Fruit fly (Drosophila melanogaster) whole organism, embryonic: ENCODE data around the gene P5CDh2.

Experiments
- Antp ChIP-seq: fragments of 200-800 bp; sonication (Bioruptor generic); optimal IDR thresholded peaks from 3 replicates; lab custom pipeline; 2016; ENCODE audit warnings: missing biosample characterization, missing genetic modification characterization
- Atf6 ChIP-seq: fragments of 200-800 bp; sonication (Bioruptor generic); IDR thresholded peaks from 2 replicates; pipeline ENCODE4 v1.3.6; 2022; ENCODE audit warnings: missing biosample characterization, missing genetic modification characterization
- Awh ChIP-seq: fragments of 200-800 bp; sonication (Bioruptor generic); IDR thresholded peaks from 2 replicates; pipeline ENCODE4, ENCODE4 v1.3.6; 2022; ENCODE audit warnings: missing biosample characterization, missing genetic modification characterization
- CG10209 ChIP-seq: fragments of 200-800 bp; sonication (Bioruptor generic); optimal IDR thresholded peaks from 3 replicates; lab custom pipeline; 2017; ENCODE audit warnings: missing biosample characterization, mild to moderate bottlenecking, missing genetic modification characterization, missing genetic modification reagents
- CG11456 ChIP-seq: fragments of 200-800 bp; sonication (Bioruptor generic); IDR thresholded peaks from 3 replicates; pipeline ENCODE4 v1.3.6; 2022; ENCODE audit warnings: missing biosample characterization, missing genetic modification characterization
- CG12219 ChIP-seq: fragments of 200-800 bp; sonication (Bioruptor generic); optimal IDR thresholded peaks from 3 replicates; lab custom pipeline; 2018; ENCODE audit warnings: missing biosample characterization, mild to moderate bottlenecking, missing genetic modification characterization
- CG1233 ChIP-seq: fragments of 200-800 bp; sonication (Bioruptor generic); optimal IDR thresholded peaks from 4 replicates; lab custom pipeline; 2018; ENCODE audit warnings: missing biosample characterization, mild to moderate bottlenecking, missing genetic modification characterization
- CG13424 ChIP-seq: fragments of 200-800 bp; sonication (Bioruptor generic); optimal IDR thresholded peaks from 2 replicates; lab custom pipeline; 2019; ENCODE audit warnings: missing biosample characterization, mild to moderate bottlenecking, missing genetic modification characterization, moderate library complexity
- CG16863 ChIP-seq: fragments of 200-800 bp; sonication (Bioruptor generic); optimal IDR thresholded peaks from 3 replicates; lab custom pipeline; 2016; ENCODE audit warnings: missing biosample characterization, missing genetic modification characterization
- CG17186 ChIP-seq: fragments of 200-800 bp; sonication (Bioruptor generic); optimal IDR thresholded peaks from 3 replicates; lab custom pipeline; 2017; ENCODE audit warnings: missing biosample characterization, missing genetic modification reagents, missing genetic modification characterization
- CG30431 ChIP-seq: fragments of 200-800 bp; sonication (Bioruptor generic); optimal IDR thresholded peaks from 2 replicates; lab custom pipeline; 2017; ENCODE audit warnings: missing biosample characterization, missing genetic modification characterization
- CG32772 ChIP-seq: fragments of 200-800 bp; sonication (Bioruptor generic); IDR thresholded peaks from 2 replicates; pipeline ENCODE4 v1.3.6; 2022; ENCODE audit warnings: missing biosample characterization, missing genetic modification characterization
- CG4820 ChIP-seq: fragments of 200-800 bp; sonication (Bioruptor generic); optimal IDR thresholded peaks from 3 replicates; lab custom pipeline; 2016; ENCODE audit warnings: missing biosample characterization, missing genetic modification characterization
- CG6689 ChIP-seq: fragments of 200-800 bp; sonication (Bioruptor generic); IDR thresholded peaks from 2 replicates; pipeline ENCODE4 v1.3.6; 2022; ENCODE audit warnings: missing biosample characterization, missing genetic modification characterization
- CG7271 ChIP-seq: fragments of 200-800 bp; sonication (Bioruptor generic); optimal IDR thresholded peaks from 2 replicates; lab custom pipeline; 2018; ENCODE audit warnings: missing biosample characterization, mild to moderate bottlenecking, missing genetic modification characterization, moderate library complexity
- CG7556 ChIP-seq: fragments of 200-800 bp; sonication (Bioruptor generic); optimal IDR thresholded peaks from 2 replicates; lab custom pipeline; 2017; ENCODE audit warnings: missing biosample characterization, mild to moderate bottlenecking, missing genetic modification characterization
- CG7786 ChIP-seq: fragments of 200-800 bp; sonication (Bioruptor generic); optimal IDR thresholded peaks from 2 replicates; lab custom pipeline; 2016; ENCODE audit warnings: missing biosample characterization, missing genetic modification characterization
- Fer1 ChIP-seq: fragments of 200-800 bp; sonication (Bioruptor generic); optimal IDR thresholded peaks from 2 replicates; lab custom pipeline; 2017; ENCODE audit warnings: missing biosample characterization, mild to moderate bottlenecking, missing genetic modification characterization
- Pdp1 ChIP-seq, 2 experiments: fragments of 200-800 bp; sonication (Bioruptor generic); optimal IDR thresholded peaks; 3 replicates each; lab custom pipeline; 2016; ENCODE audit warnings: missing biosample characterization in 2 of 2, missing genetic modification characterization in 2 of 2, mild to moderate bottlenecking in 1 of 2, moderate library complexity in 1 of 2
- Rx ChIP-seq: fragments of 200-800 bp; sonication (Bioruptor generic); IDR thresholded peaks from 2 replicates; pipeline ENCODE4 v1.3.6; 2022; ENCODE audit warnings: missing biosample characterization, missing genetic modification characterization
- Sox100B ChIP-seq: fragments of 200-800 bp; sonication (Bioruptor generic); optimal IDR thresholded peaks from 3 replicates; lab custom pipeline; 2018; ENCODE audit warnings: missing biosample characterization, mild to moderate bottlenecking, missing genetic modification characterization
- Sox102F ChIP-seq: fragments of 200-800 bp; sonication (Bioruptor generic); optimal IDR thresholded peaks from 2 replicates; lab custom pipeline; 2018; ENCODE audit warnings: missing biosample characterization, mild to moderate bottlenecking, missing genetic modification characterization, moderate library complexity
- Sry-β ChIP-seq: fragments of 200-800 bp; sonication (Bioruptor generic); optimal IDR thresholded peaks from 2 replicates; lab custom pipeline; 2018; ENCODE audit warnings: missing biosample characterization, mild to moderate bottlenecking, missing genetic modification characterization, moderate library complexity
- ac ChIP-seq: fragments of 200-800 bp; sonication (Bioruptor generic); optimal IDR thresholded peaks from 3 replicates; lab custom pipeline; 2017; ENCODE audit warnings: missing biosample characterization, mild to moderate bottlenecking, missing genetic modification characterization
- bbx ChIP-seq: fragments of 200-800 bp; sonication (Bioruptor generic); IDR thresholded peaks from 2 replicates; pipeline ENCODE4 v1.3.6; 2022; ENCODE audit warnings: missing biosample characterization, missing genetic modification characterization; ENCODE audit not compliant: partially characterized antibody
- bsh ChIP-seq, 2 experiments: fragments of 200-800 bp; sonication (Bioruptor generic); optimal IDR thresholded peaks; 2 replicates each; lab custom pipeline; 2017 to 2018; ENCODE audit warnings: mild to moderate bottlenecking in 2 of 2, missing biosample characterization in 2 of 2, missing genetic modification characterization in 2 of 2, moderate library complexity in 1 of 2
- cato ChIP-seq: fragments of 200-800 bp; sonication (Bioruptor generic); optimal IDR thresholded peaks from 2 replicates; lab custom pipeline; 2016; ENCODE audit warnings: missing biosample characterization, missing genetic modification characterization, borderline replicate concordance
- dysf ChIP-seq: fragments of 200-800 bp; sonication (Bioruptor generic); IDR thresholded peaks from 3 replicates; pipeline ENCODE4 v1.3.6; 2022; ENCODE audit warnings: missing biosample characterization, missing genetic modification characterization
- gcm ChIP-seq: fragments of 200-800 bp; sonication (Bioruptor generic); optimal IDR thresholded peaks from 2 replicates; lab custom pipeline; 2019; ENCODE audit warnings: missing biosample characterization, mild to moderate bottlenecking, missing genetic modification characterization, moderate library complexity
- hkb ChIP-seq, 2 experiments: fragments of 200-800 bp in 1 of 2; fragments of >200 bp in 1 of 2; sonication (Bioruptor generic) in 1 of 2; IDR thresholded peaks in 1 of 2; optimal IDR thresholded peaks in 1 of 2; 2 replicates each; pipeline versions ENCODE4 v1.3.6 to Lab custom; 2017 to 2022; ENCODE audit warnings: missing biosample characterization in 1 of 2, missing genetic modification characterization in 1 of 2
- kay ChIP-seq: fragments of 200-800 bp; sonication (Bioruptor generic); optimal IDR thresholded peaks from 2 replicates; lab custom pipeline; 2016; ENCODE audit warnings: missing biosample characterization, missing genetic modification characterization
- ken ChIP-seq: fragments of 200-800 bp; sonication (Bioruptor generic); IDR thresholded peaks from 3 replicates; pipeline ENCODE4 v1.3.6; 2022; ENCODE audit warnings: missing biosample characterization, missing genetic modification characterization
- kni ChIP-seq: fragments of 200-800 bp; sonication (Bioruptor generic); optimal IDR thresholded peaks from 3 replicates; lab custom pipeline; 2017; ENCODE audit warnings: mild to moderate bottlenecking, missing biosample characterization, missing genetic modification reagents, missing genetic modification characterization
- mam ChIP-seq: fragments of 200-800 bp; sonication (Bioruptor generic); optimal IDR thresholded peaks from 3 replicates; lab custom pipeline; 2016; ENCODE audit warnings: missing biosample characterization, missing genetic modification characterization
- nau ChIP-seq: fragments of 200-800 bp; sonication (Bioruptor generic); optimal IDR thresholded peaks from 3 replicates; lab custom pipeline; 2017; ENCODE audit warnings: missing biosample characterization, mild to moderate bottlenecking, missing genetic modification characterization, missing genetic modification reagents
- onecut ChIP-seq: fragments of 200-800 bp; sonication (Bioruptor generic); IDR thresholded peaks from 2 replicates; pipeline ENCODE4 v1.3.6; 2022; ENCODE audit warnings: missing biosample characterization, missing genetic modification characterization
- pan ChIP-seq, 4 experiments: fragments of >200 bp in 3 of 4; fragments of 200-800 bp in 1 of 4; sonication (Bioruptor generic) in 1 of 4; optimal IDR thresholded peaks in 3 of 4; IDR thresholded peaks in 1 of 4; 2 replicates each; pipeline versions ENCODE4 v1.3.6 to Lab custom; 2017 to 2022; ENCODE audit warnings: missing biosample characterization in 2 of 4, missing genetic modification characterization in 2 of 4, mixed read lengths in 1 of 4
- pnt ChIP-seq: fragments of 200-800 bp; sonication (Bioruptor generic); optimal IDR thresholded peaks from 3 replicates; lab custom pipeline; 2016; ENCODE audit warnings: missing biosample characterization, missing genetic modification characterization
- prd ChIP-seq, 3 experiments: fragments of >200 bp in 2 of 3; fragments of 200-800 bp in 1 of 3; sonication (Bioruptor generic) in 1 of 3; optimal IDR thresholded peaks in 2 of 3; IDR thresholded peaks in 1 of 3; 2 replicates in 2 of 3; 3 replicates in 1 of 3; pipeline versions ENCODE4 v1.3.6 to Lab custom; 2017 to 2022; ENCODE audit warnings: missing biosample characterization in 1 of 3, missing genetic modification characterization in 1 of 3
- ranshi ChIP-seq: fragments of 200-800 bp; sonication (Bioruptor generic); IDR thresholded peaks from 2 replicates; pipeline ENCODE4 v1.3.6; 2022; ENCODE audit warnings: missing biosample characterization, missing genetic modification characterization
- shn ChIP-seq: fragments of 200-800 bp; sonication (Bioruptor generic); optimal IDR thresholded peaks from 3 replicates; lab custom pipeline; 2016; ENCODE audit warnings: missing biosample characterization, missing genetic modification characterization
- sim ChIP-seq: fragments of 200-800 bp; sonication (Bioruptor generic); IDR thresholded peaks from 2 replicates; pipeline ENCODE4 v1.3.6; 2022; ENCODE audit warnings: missing biosample characterization, missing genetic modification characterization
- sima ChIP-seq: fragments of 200-800 bp; sonication (Bioruptor generic); optimal IDR thresholded peaks from 2 replicates; lab custom pipeline; 2016; ENCODE audit warnings: missing biosample characterization, missing genetic modification characterization
- sisA ChIP-seq: fragments of 200-800 bp; sonication (Bioruptor generic); IDR thresholded peaks from 2 replicates; pipeline ENCODE4 v1.3.6; 2022; ENCODE audit warnings: missing biosample characterization, missing genetic modification characterization
- tgo ChIP-seq: fragments of 200-800 bp; sonication (Bioruptor generic); IDR thresholded peaks from 3 replicates; pipeline ENCODE4 v1.3.6; 2022; ENCODE audit warnings: missing biosample characterization, missing genetic modification characterization
- vvl ChIP-seq: fragments of 200-800 bp; sonication (Bioruptor generic); IDR thresholded peaks from 2 replicates; pipeline ENCODE4 v1.3.6; 2022; ENCODE audit warnings: missing biosample characterization, missing genetic modification characterization
- wek ChIP-seq: fragments of 200-800 bp; sonication (Bioruptor generic); optimal IDR thresholded peaks from 3 replicates; lab custom pipeline; 2018; ENCODE audit warnings: missing biosample characterization, mild to moderate bottlenecking, missing genetic modification characterization, moderate library complexity
- z ChIP-seq: fragments of 200-800 bp; sonication (Bioruptor generic); IDR thresholded peaks from 3 replicates; pipeline ENCODE4 v1.3.6; 2022; ENCODE audit warnings: missing biosample characterization, missing genetic modification characterization

Gene P5CDh2

dm6 chr3R:21887588-21888007, 9.9 kb downstream of the P5CDh2 start (continued):
- TF ChIP-seq kni (GFP tag; lab: Kevin White, UChicago) (no peak), ken (GFP tag; lab: Robert Waterston, UW) (0 out of 3 replicates have a peak, but pooled peaks have one; percentile 53), pan (optimal IDR thresholded peaks at IDR 0.05; lab: Kevin White, UChicago) (no peak), pan (GFP tag; optimal IDR thresholded peaks at IDR 0.05 in 1 of 2, IDR thresholded peaks at IDR 0.05 in 1 of 2) (peak in 1 of 2 experiments; percentile 61), CG32772 (peak; percentile 67), Sry-β (GFP tag; lab: Kevin White, UChicago) (no peak), CG11456 (GFP tag; lab: Robert Waterston, UW) (peak; percentile 57; the same call in 1 of the 3 replicates), Atf6 (peak; percentile 31; the same call in 1 of the 2 replicates), CG17186 (GFP tag; lab: Kevin White, UChicago) (no peak), prd (optimal IDR thresholded peaks at IDR 0.05; lab: Kevin White, UChicago) (no peak), prd (GFP tag; IDR thresholded peaks at IDR 0.05; lab: Robert Waterston, UW) (peak; percentile 67), ac (GFP tag; lab: Kevin White, UChicago) (no peak), bsh (GFP tag; optimal IDR thresholded peaks at IDR 0.05; lab: Kevin White, UChicago) (peak in 1 of 2 experiments; percentile 35), CG1233 (GFP tag; lab: Kevin White, UChicago) (no peak), CG13424 (peak; percentile 18), onecut (0 out of 2 replicates have a peak, but pooled peaks have one; percentile 24), sisA (GFP tag; lab: Robert Waterston, UW) (peak; percentile 51; the same call in 1 of the 2 replicates), CG7271 (tag; lab: Kevin White, UChicago) (no peak), ranshi (peak; percentile 53), CG30431 (GFP tag; lab: Kevin White, UChicago) (no peak), Pdp1 (GFP tag; optimal IDR thresholded peaks at IDR 0.05; lab: Kevin White, UChicago) (peak; percentile 33 to 37), nau (no peak), tgo (GFP tag; lab: Robert Waterston, UW) (peak; percentile 36; the same call in 1 of the 3 replicates), wek (no peak), vvl (peak; percentile 77), sima (GFP tag; lab: Kevin White, UChicago) (no peak), CG12219 (GFP tag; lab: Kevin White, UChicago) (no peak), Fer1 (GFP tag; lab: Kevin White, UChicago) (no peak), CG4820 (GFP tag; lab: Kevin White, UChicago) (peak; percentile 44), cato (GFP tag; lab: Kevin White, UChicago) (no peak), CG10209 (GFP tag; lab: Kevin White, UChicago) (peak; percentile 22), pnt (peak; percentile 35), CG16863 (GFP tag; lab: Kevin White, UChicago) (peak; percentile 12), CG7786 (GFP tag; lab: Kevin White, UChicago) (no peak), Antp (GFP tag; lab: Kevin White, UChicago) (peak; percentile 25), hkb (optimal IDR thresholded peaks at IDR 0.05; lab: Kevin White, UChicago) (no peak), hkb (GFP tag; IDR thresholded peaks at IDR 0.05; lab: Robert Waterston, UW) (peak; percentile 41; the same call in 1 of the 2 replicates), Sox100B (GFP tag; lab: Kevin White, UChicago) (peak; percentile 12), bbx (GFP tag; lab: Robert Waterston, UW) (no peak), mam (GFP tag; lab: Kevin White, UChicago) (peak; percentile 0), z (GFP tag; lab: Robert Waterston, UW) (0 out of 3 replicates have a peak, but pooled peaks have one; percentile 11), dysf (GFP tag; lab: Robert Waterston, UW) (peak; percentile 65), Awh (0 out of 2 replicates have a peak, but pooled peaks have one; percentile 43), shn (GFP tag; lab: Kevin White, UChicago) (no peak), Sox102F (GFP tag; lab: Kevin White, UChicago) (no peak), Rx (peak; percentile 46; the same call in 1 of the 2 replicates), sim (GFP tag; lab: Robert Waterston, UW) (0 out of 2 replicates have a peak, but pooled peaks have one; percentile 27), kay (peak; percentile 35), CG7556 (GFP tag; lab: Kevin White, UChicago) (peak; percentile 50), CG6689 (GFP tag; lab: Robert Waterston, UW) (peak; percentile 72), gcm (GFP tag; lab: Kevin White, UChicago) (peak; percentile 11)
